Worm (Caenorhabditis elegans): ENCODE data around the gene mrp-6.

DNA sequence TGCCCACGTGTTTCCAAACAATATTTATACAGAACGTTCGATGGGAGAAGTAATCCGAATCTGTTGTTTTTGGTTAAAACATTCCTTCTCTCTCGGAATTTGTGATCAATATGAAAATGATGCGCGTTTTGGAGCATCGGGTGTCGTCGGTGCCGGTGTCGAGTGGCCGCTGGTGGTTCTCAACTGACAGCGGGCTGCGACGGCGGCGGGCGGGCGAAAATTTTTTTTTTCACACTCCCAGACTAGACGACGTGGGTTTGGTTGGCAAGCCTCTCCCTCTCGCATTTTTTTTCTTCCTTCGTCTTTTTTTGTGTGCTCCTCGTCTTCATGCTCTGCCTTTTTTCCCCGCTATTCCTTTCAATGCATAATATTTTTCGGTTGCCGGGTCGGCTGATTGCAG, 31.6 kb upstream of the mrp-6 start, which contains the start of gene W01H2.2:
- TF ChIP-seq ztf-11 (tag; optimal IDR thresholded peaks at IDR 0.05), result no peak
- no peak for TF ChIP-seq alr-1 (tag; optimal IDR thresholded peaks at IDR 0.05)
- TF ChIP-seq ama-1 (optimal IDR thresholded peaks at IDR 0.05), result no peak
- TF ChIP-seq R02D3.7 (tag; optimal IDR thresholded peaks at IDR 0.05), result no peak
- TF ChIP-seq nhr-11 (tag; optimal IDR thresholded peaks at IDR 0.05), result no peak
- no peak for TF ChIP-seq unc-62 (GFP tag; optimal IDR thresholded peaks at IDR 0.05)
- TF ChIP-seq elt-3 (tag; optimal IDR thresholded peaks at IDR 0.05), result no peak
- no peak for TF ChIP-seq ZK546.5 (tag; optimal IDR thresholded peaks at IDR 0.05)
- no peak for TF ChIP-seq snpc-4 (tag; optimal IDR thresholded peaks at IDR 0.05)
- no peak for TF ChIP-seq fos-1 (tag; optimal IDR thresholded peaks at IDR 0.05)
- no peak for TF ChIP-seq ceh-82 (tag; optimal IDR thresholded peaks at IDR 0.05)
